Fruit fly (Drosophila melanogaster) whole organism, embryonic: ENCODE data around the gene CG42727.
A peak's percentile ranks its signal among the peaks of the same experiment; 100 is the strongest.

ENCODE experiments used
- CG17186 ChIP-seq: fragments of 200-800 bp; sonication (Bioruptor generic); optimal IDR thresholded peaks from 3 replicates; lab custom pipeline; 2017; ENCODE audit warnings: missing biosample characterization, missing genetic modification reagents, missing genetic modification characterization
- CG8281 ChIP-seq: fragments of 200-800 bp; sonication (Bioruptor generic); optimal IDR thresholded peaks from 2 replicates; lab custom pipeline; 2018; ENCODE audit warnings: missing biosample characterization, mild to moderate bottlenecking, missing genetic modification characterization, moderate library complexity
- CG8290 ChIP-seq, 3 experiments: fragments of 200-800 bp; sonication (Bioruptor generic); optimal IDR thresholded peaks; 2 replicates each; lab custom pipeline; 2016 to 2019; ENCODE audit warnings: missing biosample characterization in 3 of 3, missing genetic modification characterization in 3 of 3, mild to moderate bottlenecking in 2 of 3, moderate library complexity in 1 of 3
- CG9797 ChIP-seq: fragments of 200-800 bp; sonication (Bioruptor generic); optimal IDR thresholded peaks from 3 replicates; lab custom pipeline; 2018; ENCODE audit warnings: missing biosample characterization, mild to moderate bottlenecking, missing genetic modification characterization
- Elba2 ChIP-seq: fragments of 200-800 bp; sonication (Bioruptor generic); optimal IDR thresholded peaks from 3 replicates; lab custom pipeline; 2016; ENCODE audit warnings: missing biosample characterization, missing genetic modification characterization
- H15 ChIP-seq: fragments of 200-800 bp; sonication (Bioruptor generic); IDR thresholded peaks from 3 replicates; pipeline ENCODE4 v1.3.6; 2022; ENCODE audit warnings: missing biosample characterization, missing genetic modification characterization
- HLH54F ChIP-seq: fragments of 200-800 bp; sonication (Bioruptor generic); optimal IDR thresholded peaks from 3 replicates; lab custom pipeline; 2016; ENCODE audit warnings: missing biosample characterization, missing genetic modification characterization
- Hr39 ChIP-seq: fragments of >200 bp; optimal IDR thresholded peaks from 2 replicates; lab custom pipeline; 2017
- dan ChIP-seq: fragments of 200-800 bp; sonication (Bioruptor generic); IDR thresholded peaks from 2 replicates; pipeline ENCODE4 v1.3.6; 2022; ENCODE audit warnings: missing biosample characterization, missing genetic modification characterization
- ftz-f1 ChIP-seq: fragments of 200-800 bp; sonication (Bioruptor generic); optimal IDR thresholded peaks from 2 replicates; lab custom pipeline; 2016; ENCODE audit warnings: missing biosample characterization, missing genetic modification characterization
- nerfin-1 ChIP-seq: fragments of 200-800 bp; sonication (Bioruptor generic); optimal IDR thresholded peaks from 3 replicates; lab custom pipeline; 2019; ENCODE audit warnings: missing biosample characterization, mild to moderate bottlenecking, missing genetic modification characterization, moderate library complexity
- phol ChIP-seq: fragments of 200-800 bp; sonication (Bioruptor generic); optimal IDR thresholded peaks from 3 replicates; lab custom pipeline; 2018; ENCODE audit warnings: missing biosample characterization, mild to moderate bottlenecking, missing genetic modification characterization, moderate library complexity
- ro ChIP-seq: fragments of 200-800 bp; sonication (Bioruptor generic); IDR thresholded peaks from 2 replicates; pipeline ENCODE4 v1.3.6; 2022; ENCODE audit warnings: missing biosample characterization, missing genetic modification characterization
- tx ChIP-seq: fragments of 200-800 bp; sonication (Bioruptor generic); optimal IDR thresholded peaks from 2 replicates; lab custom pipeline; 2016; ENCODE audit warnings: missing biosample characterization, missing genetic modification characterization
- unc-4 ChIP-seq: fragments of 200-800 bp; sonication (Bioruptor generic); IDR thresholded peaks from 2 replicates; pipeline ENCODE4 v1.3.6; 2022; ENCODE audit warnings: missing biosample characterization, missing genetic modification characterization; ENCODE audit not compliant: partially characterized antibody
- wdn ChIP-seq: fragments of 200-800 bp; sonication (Bioruptor generic); IDR thresholded peaks from 2 replicates; pipeline ENCODE4 v1.3.6; 2022; ENCODE audit warnings: missing biosample characterization, missing genetic modification characterization

The CG42727 gene

DNA sequence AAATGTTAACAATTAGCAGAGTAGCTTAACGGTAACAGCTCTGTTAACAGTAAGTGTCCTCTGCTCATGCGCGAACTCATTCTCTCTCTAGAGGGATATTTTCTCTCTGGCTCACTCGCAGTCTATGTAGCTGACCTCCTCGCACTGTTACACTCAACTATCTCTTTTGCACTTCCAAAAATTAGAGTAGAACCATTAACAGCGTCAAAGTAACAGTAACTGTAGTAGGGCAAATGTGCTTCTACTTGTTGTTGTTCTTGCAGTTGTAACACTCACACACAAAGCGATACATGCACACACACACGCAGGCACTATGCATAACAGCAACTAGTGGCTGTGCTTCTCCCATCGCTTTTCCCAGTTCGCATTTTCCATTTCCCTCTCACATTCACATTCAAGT is 31.2 kb downstream of the CG42727 start (continued):
- TF ChIP-seq CG8281 (tag; lab: Kevin White, UChicago) (no peak), CG17186 (GFP tag; lab: Kevin White, UChicago) (no peak), nerfin-1 (tag; lab: Kevin White, UChicago) (peak; percentile 51), CG8290 (GFP tag; optimal IDR thresholded peaks at IDR 0.05; lab: Kevin White, UChicago) (no peak), CG8290 (tag; optimal IDR thresholded peaks at IDR 0.05; lab: Kevin White, UChicago) (no peak)

DNA sequence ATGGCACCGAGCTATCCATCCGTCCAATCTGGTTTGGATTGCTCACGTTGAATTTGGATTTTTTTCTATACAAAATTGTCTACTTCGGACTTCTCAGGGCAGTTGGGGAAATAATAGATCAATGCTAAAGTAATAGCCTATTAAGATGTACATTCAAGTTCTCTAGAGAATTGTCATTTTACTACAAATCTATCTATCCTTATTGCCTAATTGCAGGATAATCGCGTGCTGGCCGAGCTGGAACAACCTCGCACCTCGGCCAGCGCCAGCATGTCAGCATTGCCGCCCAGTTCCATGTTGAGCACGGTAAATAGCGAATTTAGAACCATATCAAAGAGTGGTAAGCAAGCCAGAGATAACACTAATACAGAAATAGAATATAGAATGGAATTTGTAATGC is 35.0 kb downstream of the CG42727 start, which contains the start of gene h-cup:
TSS of gene h-cup (minus strand) at position 101 of the 400 bp plus-strand sequence.
- no peak for TF ChIP-seq Elba2
- TF ChIP-seq tx (GFP tag; lab: Kevin White, UChicago): no peak
- no peak for TF ChIP-seq HLH54F (GFP tag; lab: Kevin White, UChicago)
- no peak for TF ChIP-seq unc-4
- TF ChIP-seq ftz-f1 (GFP tag; lab: Kevin White, UChicago): no peak
- TF ChIP-seq CG9797 (GFP tag; lab: Kevin White, UChicago): no peak
- TF ChIP-seq phol: no peak

DNA sequence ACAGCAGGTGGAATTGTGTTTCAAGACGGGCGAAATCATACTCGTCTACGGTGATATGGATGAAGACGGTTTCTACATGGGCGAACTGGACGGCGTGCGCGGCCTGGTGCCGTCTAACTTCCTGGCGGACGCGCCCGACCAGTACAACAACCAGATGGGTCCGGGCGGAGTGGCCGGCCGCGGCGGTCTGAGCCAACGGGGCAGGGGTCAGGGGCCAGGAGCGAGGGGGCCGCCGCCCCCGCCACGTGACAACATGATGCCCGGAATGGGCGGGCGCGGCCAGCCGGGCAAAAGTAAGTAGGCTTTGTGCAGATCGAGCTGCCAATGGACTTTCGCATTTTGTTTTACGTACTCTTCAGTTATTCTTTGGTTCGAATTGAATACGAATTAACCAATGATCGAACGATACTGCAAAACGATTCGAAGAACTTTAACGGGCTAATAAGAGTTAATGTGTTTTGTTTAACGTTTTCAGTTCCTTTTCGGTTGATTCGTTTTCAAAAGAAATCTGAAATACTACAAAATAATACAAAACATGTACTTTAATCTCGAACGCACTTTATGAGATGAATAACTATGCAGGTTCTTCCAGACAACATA is 45.5 kb downstream of the CG42727 start:
- peak; percentile 86 for TF ChIP-seq Hr39
- 0 out of 2 replicates have a peak, but pooled peaks have one; percentile 22 for TF ChIP-seq dan (GFP tag; lab: Robert Waterston, UW)
- 0 out of 2 replicates have a peak, but pooled peaks have one; percentile 8 for TF ChIP-seq ro
- no peak for TF ChIP-seq H15 (GFP tag; lab: Robert Waterston, UW)
- no peak for TF ChIP-seq wdn (GFP tag; lab: Robert Waterston, UW)
- TF ChIP-seq, all 482 proteins: peak for 3
